Fruit fly (Drosophila melanogaster): Measurements from ENCODE around the gene CG15892.

Gene CG15892

DNA sequence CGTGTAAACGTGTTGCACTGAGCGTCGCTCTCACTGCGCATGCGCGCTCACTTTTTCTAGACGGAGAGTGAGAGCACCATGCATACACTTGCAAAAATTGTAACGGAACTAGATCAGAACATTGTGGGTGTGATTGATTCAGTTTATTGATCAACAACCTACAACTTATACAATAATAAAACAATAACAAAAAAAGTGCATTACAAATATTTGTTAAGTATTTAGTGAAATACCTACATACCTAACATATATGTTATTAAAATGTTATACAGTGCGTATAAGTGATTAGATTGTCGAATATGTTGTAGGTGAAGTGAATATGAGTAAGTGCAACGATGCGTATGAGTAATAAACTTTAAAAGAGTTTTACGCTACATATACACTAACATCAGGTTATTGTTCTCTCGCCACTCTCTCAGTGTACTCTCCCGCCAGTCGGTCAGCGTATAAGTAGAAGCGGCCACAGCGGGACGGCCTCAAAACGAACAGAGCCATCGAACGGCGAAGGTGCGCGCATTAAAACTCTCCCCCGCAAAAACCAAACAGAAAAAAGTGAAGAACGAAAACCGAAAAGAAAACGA lies 36.3 kb upstream of the CG15892 start, which contains the start of gene CG42240 (continued):
- TF ChIP-seq Dbx (GFP tag; IDR thresholded peaks at IDR 0.05) (0 out of 3 replicates have a peak, but pooled peaks have one; percentile 33), CG9932 (GFP tag; IDR thresholded peaks at IDR 0.05) (peak; percentile 54; the same call in 1 of the 2 replicates), bowl (GFP tag; IDR thresholded peaks at IDR 0.05) (peak; percentile 46; the same call in 1 of the 2 replicates), Ssrp (tag; optimal IDR thresholded peaks at IDR 0.05) (peak; percentile 89), Drgx (GFP tag; IDR thresholded peaks at IDR 0.05) (peak; percentile 89), CG13123 (GFP tag; optimal IDR thresholded peaks at IDR 0.05) (peak; percentile 55), CG33557 (GFP tag; optimal IDR thresholded peaks at IDR 0.05) (peak; percentile 71), ssp (GFP tag; IDR thresholded peaks at IDR 0.05) (peak; percentile 63), gsb-n (tag; optimal IDR thresholded peaks at IDR 0.05) (peak; percentile 85), ash1 (GFP tag; optimal IDR thresholded peaks at IDR 0.05) (no peak), CG7372 (GFP tag; IDR thresholded peaks at IDR 0.05) (peak; percentile 81), dan (GFP tag; IDR thresholded peaks at IDR 0.05) (peak; percentile 4; the same call in 1 of the 2 replicates), run (tag; optimal IDR thresholded peaks at IDR 0.05) (peak; percentile 84), usp (GFP tag; optimal IDR thresholded peaks at IDR 0.05) (no peak), lab (GFP tag; optimal IDR thresholded peaks at IDR 0.05) (peak; percentile 89), CG30403 (GFP tag; optimal IDR thresholded peaks at IDR 0.05) (peak; percentile 96), schlank (tag; optimal IDR thresholded peaks at IDR 0.05) (peak; percentile 14), sd (tag; optimal IDR thresholded peaks at IDR 0.05) (no peak), Fer3 (tag; optimal IDR thresholded peaks at IDR 0.05) (peak; percentile 79), CHES-1-like (GFP tag; optimal IDR thresholded peaks at IDR 0.05) (peak; percentile 77), Ets97D (GFP tag; optimal IDR thresholded peaks at IDR 0.05) (peak; percentile 51), CG6272 (GFP tag; IDR thresholded peaks at IDR 0.05) (peak; percentile 48; the same call in 1 of the 2 replicates), ap (GFP tag; IDR thresholded peaks at IDR 0.05) (peak; percentile 3; the same call in 1 of the 2 replicates), cato (GFP tag; optimal IDR thresholded peaks at IDR 0.05; ENCODE audit: borderline replicate concordance) (peak; percentile 81), Hr39 (optimal IDR thresholded peaks at IDR 0.05) (no peak), CG10274 (GFP tag; optimal IDR thresholded peaks at IDR 0.05) (peak; percentile 86), CG10209 (GFP tag; optimal IDR thresholded peaks at IDR 0.05) (peak; percentile 91), CG10366 (GFP tag; IDR thresholded peaks at IDR 0.05) (peak; percentile 71), ranshi (GFP tag; IDR thresholded peaks at IDR 0.05) (peak; percentile 47; the same call in 1 of the 2 replicates), CG7271 (tag; optimal IDR thresholded peaks at IDR 0.05) (no peak), ara (GFP tag; IDR thresholded peaks at IDR 0.05) (peak; percentile 54; the same call in 1 of the 2 replicates), zfh1 (GFP tag; IDR thresholded peaks at IDR 0.05) (peak; percentile 45; the same call in 2 of the 3 replicates), pnt (GFP tag; optimal IDR thresholded peaks at IDR 0.05) (peak; percentile 67), CG9876 (GFP tag; optimal IDR thresholded peaks at IDR 0.05) (peak; percentile 13), CG1832 (GFP tag; optimal IDR thresholded peaks at IDR 0.05) (no peak), D19B (GFP tag; optimal IDR thresholded peaks at IDR 0.05) (peak; percentile 77), lola (GFP tag; optimal IDR thresholded peaks at IDR 0.05) (peak in 1 of 3 experiments; percentile 91), Trl (optimal IDR thresholded peaks at IDR 0.05) (peak; percentile 58 to 63), Trl (GFP tag; optimal IDR thresholded peaks at IDR 0.05) (peak; percentile 42), CG11085 (GFP tag; IDR thresholded peaks at IDR 0.05) (0 out of 2 replicates have a peak, but pooled peaks have one; percentile 40), da (GFP tag; optimal IDR thresholded peaks at IDR 0.05) (no peak), lilli (GFP tag; optimal IDR thresholded peaks at IDR 0.05) (peak; percentile 82), CG2129 (GFP tag; IDR thresholded peaks at IDR 0.05; ENCODE audit: partially characterized antibody) (no peak), Fer1 (GFP tag; optimal IDR thresholded peaks at IDR 0.05) (peak; percentile 93), CG16779 (GFP tag; IDR thresholded peaks at IDR 0.05) (no peak), CG1792 (GFP tag; optimal IDR thresholded peaks at IDR 0.05) (peak; percentile 61), Optix (GFP tag; IDR thresholded peaks at IDR 0.05) (no peak), CG18619 (GFP tag; optimal IDR thresholded peaks at IDR 0.05) (peak; percentile 93), CG2116 (GFP tag; optimal IDR thresholded peaks at IDR 0.05) (peak; percentile 73), btn (GFP tag; optimal IDR thresholded peaks at IDR 0.05) (peak; percentile 51), CG31365 (tag; optimal IDR thresholded peaks at IDR 0.05) (peak; percentile 45)
